Worm (Caenorhabditis elegans) whole organism, L4 larva: ENCODE results near the gene ZK354.9.
"Not testable (repeated sequence)": the region's sequence is repeated elsewhere in the genome, so short reads cannot be mapped to it uniquely, and the experiment has no call there.

Source experiments
- F10B5.3 ChIP-seq: sonication (generic microtip); optimal IDR thresholded peaks from 2 replicates; lab custom pipeline; 2016; ENCODE audit warnings: mild to moderate bottlenecking, missing genetic modification characterization, missing compliant biosample characterization
- ceh-82 ChIP-seq: sonication (generic microtip); optimal IDR thresholded peaks from 2 replicates; lab custom pipeline; 2017; ENCODE audit warnings: missing biosample characterization, missing genetic modification characterization
- ces-1 ChIP-seq: fragments of 150-350 bp; sonication (generic microtip); optimal IDR thresholded peaks from 4 replicates; lab custom pipeline; 2014; ENCODE audit warnings: missing biosample characterization, missing genetic modification reagents, missing genetic modification characterization
- lin-29 ChIP-seq: fragments of 200-800 bp; sonication (Bioruptor generic); IDR thresholded peaks from 2 replicates; pipeline ENCODE4 v1.3.6; 2022; ENCODE audit warnings: missing genetic modification reagents, missing genetic modification characterization, missing compliant biosample characterization
- nhr-76 ChIP-seq: fragments of 150-350 bp; optimal IDR thresholded peaks from 2 replicates; lab custom pipeline; 2014; ENCODE audit warnings: missing biosample characterization, missing genetic modification characterization
- pqm-1 ChIP-seq: sonication (generic microtip); optimal IDR thresholded peaks from 2 replicates; lab custom pipeline; 2017; ENCODE audit warnings: missing biosample characterization, missing genetic modification characterization
- saeg-2 ChIP-seq: fragments of 200-800 bp; sonication (Bioruptor generic); IDR thresholded peaks from 2 replicates; pipeline ENCODE4 v1.3.6; 2022; ENCODE audit warnings: missing genetic modification reagents, missing genetic modification characterization, missing compliant biosample characterization
- skn-1 ChIP-seq: fragments of 150-350 bp; optimal IDR thresholded peaks from 2 replicates; lab custom pipeline; 2014; ENCODE audit warnings: missing biosample characterization, missing genetic modification characterization
- spr-3 ChIP-seq: fragments of 200-800 bp; sonication (Bioruptor generic); optimal IDR thresholded peaks from 2 replicates; lab custom pipeline; 2018; ENCODE audit warnings: mild to moderate bottlenecking, missing genetic modification characterization, missing compliant biosample characterization

ce11 chrIV:5256731-5257130 lies 51.2 kb downstream of the ZK354.9 start, which contains the start of gene F36H12.9:
- TF ChIP-seq lin-29 (GFP tag; lab: Robert Waterston, UW); F10B5.3 (tag; lab: Kevin White, UChicago); ceh-82 (tag; lab: Kevin White, UChicago); pqm-1 (tag; lab: Kevin White, UChicago); spr-3 (GFP tag; lab: Kevin White, UChicago); saeg-2 (GFP tag; lab: Robert Waterston, UW); skn-1; ces-1 (GFP tag; lab: Kevin White, UChicago); nhr-76: not testable (repeated sequence)
